Worm (Caenorhabditis elegans) whole organism, dauer: ENCODE measurements around the gene spc-1.

ENCODE experiments used
- unc-62 ChIP-seq: sonication (generic microtip); optimal IDR thresholded peaks from 2 replicates; lab custom pipeline; 2017; ENCODE audit warnings: missing biosample characterization, missing genetic modification reagents, missing genetic modification characterization

spc-1 gene

ce11 chrX:3101562-3101961 lies 25.3 kb downstream of the spc-1 start:
- TF ChIP-seq unc-62 (GFP tag; lab: Kevin White, UChicago), result no peak

ce11 chrX:3099832-3100231 lies 27.0 kb downstream of the spc-1 start, which contains the start of gene sec-3:
Gene sec-3 (minus strand): TSS chrX:3099852.
- TF ChIP-seq unc-62 (GFP tag; lab: Kevin White, UChicago), result no peak

- no peak for TF ChIP-seq unc-62 (GFP tag; lab: Kevin White, UChicago)
These were observed 32.6 kb downstream of the spc-1 start, which contains the start of gene wrt-2 for ce11 chrX:3094304-3094703. Gene wrt-2 (minus strand): TSS chrX:3094349.

- TF ChIP-seq unc-62 (GFP tag; lab: Kevin White, UChicago), result no peak
These were observed 34.4 kb downstream of the spc-1 start for ce11 chrX:3092460-3092859.

- TF ChIP-seq unc-62 (GFP tag; lab: Kevin White, UChicago), result no peak
These were observed 35.6 kb downstream of the spc-1 start for ce11 chrX:3091119-3091746.

ce11 chrX:3089894-3090414 lies 36.9 kb downstream of the spc-1 start:
- no peak for TF ChIP-seq unc-62 (GFP tag; lab: Kevin White, UChicago)

- no peak for TF ChIP-seq unc-62 (GFP tag; lab: Kevin White, UChicago)
These were observed 37.5 kb downstream of the spc-1 start, which contains the start of gene pccb-1 for ce11 chrX:3089423-3089822. Gene pccb-1 (plus strand): TSS chrX:3089549.

- no peak for TF ChIP-seq unc-62 (GFP tag; lab: Kevin White, UChicago)
These were observed 39.2 kb downstream of the spc-1 start for ce11 chrX:3087647-3088046.

ce11 chrX:3087245-3087644 lies 39.6 kb downstream of the spc-1 start, which contains the start of gene F52E4.5:
Gene F52E4.5 (minus strand): TSS chrX:3087345.
- no peak for TF ChIP-seq unc-62 (GFP tag; lab: Kevin White, UChicago)

ce11 chrX:3080825-3081224 lies 46.1 kb downstream of the spc-1 start, which contains the start of gene twk-16:
Gene twk-16 (plus strand): TSS chrX:3081125.
- no peak for TF ChIP-seq unc-62 (GFP tag; lab: Kevin White, UChicago)

- no peak for TF ChIP-seq unc-62 (GFP tag; lab: Kevin White, UChicago)
These were observed 56.6 kb downstream of the spc-1 start, which contains the start of gene ceh-31 for ce11 chrX:3070322-3070721. Gene ceh-31 (minus strand): TSS chrX:3070422.
